Worm (Caenorhabditis elegans) whole organism, L2 larva: ENCODE data around the gene C48B4.13.

Experiments used
- C34F6.9 ChIP-seq: fragments of 150-350 bp; optimal IDR thresholded peaks from 2 replicates; lab custom pipeline; 2014; ENCODE audit warnings: missing biosample characterization, missing genetic modification characterization
- F13H6.1 ChIP-seq: sonication (generic microtip); optimal IDR thresholded peaks from 2 replicates; lab custom pipeline; 2016; ENCODE audit warnings: missing genetic modification characterization, missing compliant biosample characterization
- R02D3.7 ChIP-seq: fragments of 150-350 bp; optimal IDR thresholded peaks from 2 replicates; lab custom pipeline; 2014; ENCODE audit warnings: missing biosample characterization, missing genetic modification characterization
- ZK546.5 ChIP-seq: sonication (generic microtip); optimal IDR thresholded peaks from 2 replicates; lab custom pipeline; 2017; ENCODE audit warnings: missing biosample characterization, missing genetic modification characterization
- alr-1 ChIP-seq: fragments of 150-350 bp; optimal IDR thresholded peaks from 2 replicates; lab custom pipeline; 2014; ENCODE audit warnings: missing biosample characterization, missing genetic modification characterization
- aly-2 ChIP-seq: fragments of 150-350 bp; optimal IDR thresholded peaks from 2 replicates; lab custom pipeline; 2014; ENCODE audit warnings: missing biosample characterization, missing genetic modification characterization
- ceh-16 ChIP-seq: fragments of 150-350 bp; optimal IDR thresholded peaks from 2 replicates; lab custom pipeline; 2014; ENCODE audit warnings: missing biosample characterization, missing genetic modification characterization
- ceh-82 ChIP-seq: fragments of 150-350 bp; optimal IDR thresholded peaks from 2 replicates; lab custom pipeline; 2014; ENCODE audit warnings: missing biosample characterization, missing genetic modification characterization
- crh-2 ChIP-seq: sonication (generic microtip); optimal IDR thresholded peaks from 2 replicates; lab custom pipeline; 2017; ENCODE audit warnings: missing biosample characterization, missing genetic modification characterization
- dmd-4 ChIP-seq: sonication (generic microtip); optimal IDR thresholded peaks from 2 replicates; lab custom pipeline; 2017; ENCODE audit warnings: missing biosample characterization, missing genetic modification characterization
- egl-27 ChIP-seq: sonication (generic microtip); optimal IDR thresholded peaks from 3 replicates; lab custom pipeline; 2017; ENCODE audit warnings: missing biosample characterization, missing genetic modification reagents, missing genetic modification characterization
- elt-3 ChIP-seq: sonication (generic microtip); optimal IDR thresholded peaks from 2 replicates; lab custom pipeline; 2017; ENCODE audit warnings: missing biosample characterization, missing genetic modification characterization
- gmeb-1 ChIP-seq: fragments of 150-350 bp; optimal IDR thresholded peaks from 2 replicates; lab custom pipeline; 2014; ENCODE audit warnings: missing biosample characterization, missing genetic modification characterization
- lin-11 ChIP-seq: fragments of 150-350 bp; sonication (generic microtip); optimal IDR thresholded peaks from 2 replicates; lab custom pipeline; 2014; ENCODE audit warnings: missing biosample characterization, missing genetic modification characterization, inconsistent platforms, mixed read lengths
- lin-13 ChIP-seq: fragments of 150-350 bp; optimal IDR thresholded peaks from 2 replicates; lab custom pipeline; 2014; ENCODE audit warnings: missing biosample characterization, missing genetic modification reagents, missing genetic modification characterization
- lin-39 ChIP-seq: fragments of 150-350 bp; optimal IDR thresholded peaks from 2 replicates; lab custom pipeline; 2014; ENCODE audit warnings: missing biosample characterization, missing genetic modification reagents, missing genetic modification characterization
- lsy-2 ChIP-seq, 2 experiments: fragments of 150-350 bp in 1 of 2; sonication (generic microtip) in 1 of 2; optimal IDR thresholded peaks; 2 replicates each; lab custom pipeline; 2014 to 2017; ENCODE audit warnings: missing biosample characterization in 2 of 2, missing genetic modification characterization in 2 of 2
- mab-5 ChIP-seq: fragments of 150-350 bp; optimal IDR thresholded peaks from 2 replicates; lab custom pipeline; 2014; ENCODE audit warnings: missing biosample characterization, missing genetic modification characterization
- mdl-1 ChIP-seq, 2 experiments: fragments of 150-350 bp in 1 of 2; sonication (generic microtip) in 1 of 2; optimal IDR thresholded peaks; 2 replicates each; lab custom pipeline; 2017; ENCODE audit warnings: missing biosample characterization in 2 of 2, missing genetic modification characterization in 2 of 2
- nhr-10 ChIP-seq: sonication (generic microtip); optimal IDR thresholded peaks from 2 replicates; lab custom pipeline; 2017; ENCODE audit warnings: missing biosample characterization, missing genetic modification characterization
- nhr-11 ChIP-seq: fragments of 150-350 bp; optimal IDR thresholded peaks from 2 replicates; lab custom pipeline; 2014; ENCODE audit warnings: missing biosample characterization, missing genetic modification characterization
- nhr-129 ChIP-seq: fragments of 150-350 bp; optimal IDR thresholded peaks from 2 replicates; lab custom pipeline; 2014; ENCODE audit warnings: missing biosample characterization, missing genetic modification characterization
- nhr-21 ChIP-seq: fragments of 150-350 bp; optimal IDR thresholded peaks from 2 replicates; lab custom pipeline; 2014; ENCODE audit warnings: missing biosample characterization, missing genetic modification characterization
- nhr-237 ChIP-seq: fragments of 150-350 bp; optimal IDR thresholded peaks from 2 replicates; lab custom pipeline; 2014; ENCODE audit warnings: missing biosample characterization, missing genetic modification characterization
- nhr-25 ChIP-seq: fragments of 150-350 bp; sonication (generic microtip); optimal IDR thresholded peaks from 3 replicates; lab custom pipeline; 2014; ENCODE audit warnings: missing biosample characterization, missing genetic modification characterization
- nhr-77 ChIP-seq: fragments of 150-350 bp; optimal IDR thresholded peaks from 2 replicates; lab custom pipeline; 2014; ENCODE audit warnings: missing biosample characterization, missing genetic modification characterization
- sem-4 ChIP-seq: fragments of 150-350 bp; optimal IDR thresholded peaks from 2 replicates; lab custom pipeline; 2014; ENCODE audit warnings: missing biosample characterization, missing genetic modification reagents, missing genetic modification characterization
- skn-1 ChIP-seq: sonication (generic microtip); optimal IDR thresholded peaks from 2 replicates; lab custom pipeline; 2017; ENCODE audit warnings: missing biosample characterization, missing genetic modification characterization
- sma-3 ChIP-seq: sonication (generic microtip); optimal IDR thresholded peaks from 2 replicates; lab custom pipeline; 2016; ENCODE audit warnings: missing genetic modification reagents, missing genetic modification characterization, missing compliant biosample characterization
- sma-9 ChIP-seq, 2 experiments: fragments of 150-350 bp in 1 of 2; sonication (generic microtip) in 1 of 2; optimal IDR thresholded peaks; 2 replicates each; lab custom pipeline; 2014 to 2016; ENCODE audit warnings: missing genetic modification characterization in 2 of 2, mild to moderate bottlenecking in 1 of 2, missing biosample characterization in 1 of 2, missing compliant biosample characterization in 1 of 2, missing genetic modification reagents in 1 of 2, moderate library complexity in 1 of 2
- snpc-4 ChIP-seq: fragments of 150-350 bp; optimal IDR thresholded peaks from 2 replicates; lab custom pipeline; 2014; ENCODE audit warnings: missing biosample characterization, missing genetic modification characterization
- unc-39 ChIP-seq: fragments of 150-350 bp; optimal IDR thresholded peaks from 2 replicates; lab custom pipeline; 2014; ENCODE audit warnings: missing biosample characterization, missing genetic modification characterization
- unc-55 ChIP-seq: fragments of 150-350 bp; sonication (generic microtip); optimal IDR thresholded peaks from 3 replicates; lab custom pipeline; 2014; ENCODE audit warnings: missing biosample characterization, missing genetic modification reagents, missing genetic modification characterization
- zag-1 ChIP-seq: fragments of 150-350 bp; optimal IDR thresholded peaks from 2 replicates; lab custom pipeline; 2014; ENCODE audit warnings: missing biosample characterization, missing genetic modification characterization
- ztf-11 ChIP-seq: sonication (generic microtip); optimal IDR thresholded peaks from 2 replicates; lab custom pipeline; 2017; ENCODE audit warnings: missing biosample characterization, missing genetic modification characterization
- ztf-4 ChIP-seq: fragments of 150-350 bp; optimal IDR thresholded peaks from 2 replicates; lab custom pipeline; 2014; ENCODE audit warnings: missing biosample characterization, missing genetic modification characterization

C48B4.13 gene

DNA sequence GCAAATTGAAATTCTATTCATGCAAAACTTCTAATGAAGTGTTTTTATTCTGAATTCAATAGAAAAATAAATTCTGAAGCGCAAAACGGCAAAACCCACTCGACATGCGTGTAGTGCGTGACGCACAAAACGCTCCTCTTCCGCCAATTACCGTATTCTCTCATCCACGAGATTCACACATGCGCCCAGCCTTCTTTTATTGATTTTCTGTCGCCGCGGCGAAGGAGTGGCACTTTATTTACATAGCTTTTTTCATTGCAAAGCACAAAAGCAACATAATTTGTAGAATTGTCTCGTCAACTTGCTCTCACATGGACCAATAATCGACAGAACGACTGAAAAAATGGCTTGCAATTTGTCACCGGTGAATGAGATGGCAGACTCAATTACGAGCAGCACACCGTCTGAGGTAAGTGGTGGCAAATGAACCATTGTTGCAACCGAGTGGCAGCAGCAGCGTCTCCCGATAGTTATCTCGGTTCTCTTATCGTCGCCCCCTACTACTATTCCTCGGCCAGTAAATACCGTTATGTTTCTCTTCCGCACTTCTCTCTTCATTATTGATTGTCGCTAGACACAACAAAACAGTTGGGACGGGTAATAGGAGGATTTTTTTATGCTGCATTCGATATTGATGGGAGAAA, 22.4 kb upstream of the C48B4.13 start, which contains the start of gene unc-16 (continued):
- TF ChIP-seq alr-1 (no peak), lin-13 (GFP tag; lab: Kevin White, UChicago) (peak; percentile 69), gmeb-1 (tag; lab: Kevin White, UChicago) (peak; percentile 75), sma-3 (peak; percentile 80), lsy-2 (tag; optimal IDR thresholded peaks at IDR 0.05; lab: Kevin White, UChicago) (peak; percentile 99 to 100), unc-39 (tag; lab: Kevin White, UChicago) (no peak), crh-2 (tag; lab: Kevin White, UChicago) (peak; percentile 89), egl-27 (tag; lab: Kevin White, UChicago) (peak; percentile 73), lin-39 (tag; lab: Kevin White, UChicago) (no peak), sem-4 (peak; percentile 82)

ce11 chrIII:9556300-9556699, 12.3 kb upstream of the C48B4.13 start, which contains the start of gene ZK1098.11:
Gene ZK1098.11 (plus strand): TSS chrIII:9556600.
- TF ChIP-seq mdl-1 (tag; optimal IDR thresholded peaks at IDR 0.05; lab: Kevin White, UChicago) (no peak), F13H6.1 (no peak), lin-13 (GFP tag; lab: Kevin White, UChicago) (no peak), nhr-11 (tag; lab: Kevin White, UChicago) (no peak), nhr-21 (tag; lab: Kevin White, UChicago) (no peak), dmd-4 (no peak), nhr-237 (tag; lab: Kevin White, UChicago) (no peak), zag-1 (tag; lab: Kevin White, UChicago) (no peak), nhr-77 (tag; lab: Kevin White, UChicago) (no peak), ZK546.5 (tag; lab: Kevin White, UChicago) (no peak), R02D3.7 (tag; lab: Kevin White, UChicago) (no peak), aly-2 (tag; lab: Kevin White, UChicago) (no peak)

- TF ChIP-seq nhr-21 (tag; lab: Kevin White, UChicago) = no peak
- TF ChIP-seq mdl-1 (tag; optimal IDR thresholded peaks at IDR 0.05; lab: Kevin White, UChicago) = no peak
- no peak for TF ChIP-seq C34F6.9 (tag; lab: Kevin White, UChicago)
- TF ChIP-seq ztf-4 (tag; lab: Kevin White, UChicago) = no peak
Measured at ce11 chrIII:9558463-9558862, 10.1 kb upstream of the C48B4.13 start, which contains the start of gene C48B4.6. Gene C48B4.6 (minus strand): TSS chrIII:9558563.

DNA sequence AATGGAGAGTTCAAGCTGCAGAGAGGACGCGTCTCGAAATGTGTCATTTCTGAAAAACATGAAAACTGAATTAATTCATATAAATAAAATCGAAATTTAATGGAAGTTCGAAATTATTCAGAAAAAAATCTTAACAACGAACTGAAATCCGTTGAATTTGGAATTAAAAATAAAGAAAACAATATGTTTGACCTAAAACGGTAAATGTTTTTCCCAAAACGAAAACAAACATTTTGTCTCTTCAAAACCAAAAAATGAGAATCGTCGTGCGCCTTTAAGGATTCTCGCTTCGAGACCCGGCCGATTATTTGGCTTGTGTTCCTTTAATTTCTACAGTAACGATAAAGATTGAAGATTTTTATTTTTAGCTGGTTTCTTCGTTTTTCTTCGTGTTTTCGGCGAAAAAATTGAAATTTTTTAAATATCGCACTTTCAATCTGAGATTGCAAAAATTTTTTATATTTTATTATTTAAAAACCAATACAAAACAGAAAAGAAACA, 9.1 kb upstream of the C48B4.13 start, which contains the start of gene C48B4.7:
C48B4.7 (minus strand) TSS at position 51 of the 501 bp plus-strand sequence.
- no peak for TF ChIP-seq lin-11 (tag; lab: Kevin White, UChicago)
- no peak for TF ChIP-seq sma-9 (GFP tag; optimal IDR thresholded peaks at IDR 0.05; lab: Kevin White, UChicago)
- no peak for TF ChIP-seq sma-9 (tag; optimal IDR thresholded peaks at IDR 0.05; lab: Kevin White, UChicago)
- no peak for TF ChIP-seq lin-39 (tag; lab: Kevin White, UChicago)
- no peak for TF ChIP-seq unc-55 (GFP tag; lab: Kevin White, UChicago)
- no peak for TF ChIP-seq ztf-11
- TF ChIP-seq mdl-1 (tag; optimal IDR thresholded peaks at IDR 0.05; lab: Kevin White, UChicago) = no peak
- no peak for TF ChIP-seq mab-5 (tag; lab: Kevin White, UChicago)
- no peak for TF ChIP-seq gmeb-1 (tag; lab: Kevin White, UChicago)
- no peak for TF ChIP-seq lin-13 (GFP tag; lab: Kevin White, UChicago)
- TF ChIP-seq snpc-4 = no peak
- no peak for TF ChIP-seq nhr-25 (tag; lab: Kevin White, UChicago)
- no peak for TF ChIP-seq nhr-21 (tag; lab: Kevin White, UChicago)
- no peak for TF ChIP-seq R02D3.7 (tag; lab: Kevin White, UChicago)
- no peak for TF ChIP-seq ceh-16 (tag; lab: Kevin White, UChicago)
- TF ChIP-seq ceh-82 (tag; lab: Kevin White, UChicago) = no peak
- TF ChIP-seq nhr-129 (tag; lab: Kevin White, UChicago) = no peak
- TF ChIP-seq lsy-2 (tag; optimal IDR thresholded peaks at IDR 0.05; lab: Kevin White, UChicago) = no peak

- no peak for TF ChIP-seq mab-5 (tag; lab: Kevin White, UChicago)
- no peak for TF ChIP-seq sma-3
- no peak for TF ChIP-seq sma-9 (GFP tag; optimal IDR thresholded peaks at IDR 0.05; lab: Kevin White, UChicago)
- no peak for TF ChIP-seq sma-9 (tag; optimal IDR thresholded peaks at IDR 0.05; lab: Kevin White, UChicago)
- TF ChIP-seq mdl-1 (tag; optimal IDR thresholded peaks at IDR 0.05; lab: Kevin White, UChicago) = no peak
- no peak for TF ChIP-seq nhr-10 (tag; lab: Kevin White, UChicago)
- no peak for TF ChIP-seq aly-2 (tag; lab: Kevin White, UChicago)
- no peak for TF ChIP-seq elt-3 (tag; lab: Kevin White, UChicago)
- TF ChIP-seq nhr-21 (tag; lab: Kevin White, UChicago) = no peak
- no peak for TF ChIP-seq skn-1 (tag; lab: Kevin White, UChicago)
- TF ChIP-seq R02D3.7 (tag; lab: Kevin White, UChicago) = no peak
Measured at ce11 chrIII:9561158-9561557, 7.4 kb upstream of the C48B4.13 start, which contains the start of gene C48B4.8. Gene C48B4.8 (minus strand): TSS chrIII:9561258.
